Worm (Caenorhabditis elegans): ENCODE measurements around the gene laat-1.

The laat-1 gene

DNA sequence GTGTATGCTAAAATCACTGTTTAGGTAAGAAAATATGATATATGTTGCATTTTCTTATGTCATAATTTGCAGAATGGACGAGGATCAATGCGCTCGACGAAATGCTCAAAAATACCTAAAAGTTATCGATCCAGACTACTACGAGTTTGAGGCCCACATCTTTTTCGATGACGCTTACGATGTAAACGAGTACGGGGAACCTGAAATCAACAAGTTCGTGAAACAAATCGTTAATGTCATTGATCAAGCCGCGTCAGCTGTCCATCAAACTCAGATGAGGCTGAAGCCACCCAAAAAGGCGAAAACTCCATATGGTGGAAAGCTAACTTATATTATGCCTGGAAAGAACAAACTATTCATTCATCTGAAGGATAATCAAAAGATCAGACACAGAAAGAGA, 29.5 kb downstream of the laat-1 start:
- no peak for TF ChIP-seq nhr-237 (tag; optimal IDR thresholded peaks at IDR 0.05)
- no peak for TF ChIP-seq mab-5 (tag; optimal IDR thresholded peaks at IDR 0.05)
- no peak for TF ChIP-seq nhr-28 (tag; optimal IDR thresholded peaks at IDR 0.05)
- TF ChIP-seq mls-2 (tag; optimal IDR thresholded peaks at IDR 0.05), result no peak
- no peak for TF ChIP-seq nhr-12 (tag; optimal IDR thresholded peaks at IDR 0.05)
- TF ChIP-seq sptf-1 (tag; optimal IDR thresholded peaks at IDR 0.05), result no peak
- TF ChIP-seq sem-2 (GFP tag; optimal IDR thresholded peaks at IDR 0.05), result no peak
- no peak for TF ChIP-seq ceh-83 (GFP tag; optimal IDR thresholded peaks at IDR 0.05)
- no peak for TF ChIP-seq bed-3 (GFP tag; optimal IDR thresholded peaks at IDR 0.05)
- no peak for TF ChIP-seq zip-8 (tag; optimal IDR thresholded peaks at IDR 0.05)
- TF ChIP-seq unc-120 (tag; optimal IDR thresholded peaks at IDR 0.05; ENCODE audit: poor library complexity, severe bottlenecking), result no peak
- TF ChIP-seq mep-1 (tag; optimal IDR thresholded peaks at IDR 0.05), result no peak
- no peak for TF ChIP-seq lin-13 (tag; optimal IDR thresholded peaks at IDR 0.05)
- no peak for TF ChIP-seq ceh-43 (GFP tag; optimal IDR thresholded peaks at IDR 0.05)
- no peak for TF ChIP-seq blmp-1 (tag; optimal IDR thresholded peaks at IDR 0.05)

DNA sequence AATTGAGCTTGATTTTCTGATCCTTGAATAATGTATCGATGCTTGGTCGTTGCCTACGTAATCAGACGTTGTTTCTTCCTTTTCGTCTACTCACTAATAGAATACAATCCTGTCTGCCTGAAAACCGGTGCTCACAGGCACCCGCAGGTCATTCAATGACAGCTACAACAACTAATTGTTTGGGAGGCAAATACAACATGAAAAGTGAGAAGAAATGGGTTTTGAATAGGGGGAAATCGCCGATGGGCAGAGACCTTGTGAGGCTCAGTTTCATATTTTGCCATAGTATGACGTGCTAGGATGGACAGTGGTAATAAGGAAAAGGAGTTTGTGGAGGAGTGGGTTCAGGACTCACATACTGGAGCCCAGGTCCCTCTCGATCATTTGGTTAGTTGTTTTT, 40.9 kb downstream of the laat-1 start, which contains the start of gene chs-2:
chs-2 (plus strand) TSS at position 301 of the 400 bp plus-strand sequence.
- TF ChIP-seq bed-3 (GFP tag; optimal IDR thresholded peaks at IDR 0.05) (no peak), mep-1 (tag; optimal IDR thresholded peaks at IDR 0.05) (no peak), sptf-1 (tag; optimal IDR thresholded peaks at IDR 0.05) (no peak), unc-120 (tag; optimal IDR thresholded peaks at IDR 0.05; ENCODE audit: poor library complexity, severe bottlenecking) (no peak), elt-3 (tag; optimal IDR thresholded peaks at IDR 0.05) (no peak), nhr-2 (tag; optimal IDR thresholded peaks at IDR 0.05) (no peak), mls-2 (tag; optimal IDR thresholded peaks at IDR 0.05) (no peak), tbx-8 (GFP tag; optimal IDR thresholded peaks at IDR 0.05) (no peak), flh-1 (GFP tag; optimal IDR thresholded peaks at IDR 0.05) (no peak), ztf-11 (tag; optimal IDR thresholded peaks at IDR 0.05) (no peak), ham-2 (GFP tag; optimal IDR thresholded peaks at IDR 0.05) (no peak), blmp-1 (tag; optimal IDR thresholded peaks at IDR 0.05) (no peak), zip-8 (tag; optimal IDR thresholded peaks at IDR 0.05) (no peak), lin-32 (GFP tag; optimal IDR thresholded peaks at IDR 0.05) (no peak), ceh-39 (tag; optimal IDR thresholded peaks at IDR 0.05) (no peak), M03D4.4 (tag; optimal IDR thresholded peaks at IDR 0.05) (no peak)

- TF ChIP-seq nhr-2 (tag; optimal IDR thresholded peaks at IDR 0.05), result no peak
- TF ChIP-seq blmp-1 (tag; optimal IDR thresholded peaks at IDR 0.05), result no peak
- no peak for TF ChIP-seq ceh-39 (tag; optimal IDR thresholded peaks at IDR 0.05)
- no peak for TF ChIP-seq ceh-83 (GFP tag; optimal IDR thresholded peaks at IDR 0.05)
- no peak for TF ChIP-seq mab-5 (tag; optimal IDR thresholded peaks at IDR 0.05)
- no peak for TF ChIP-seq hlh-1 (tag; optimal IDR thresholded peaks at IDR 0.05)
- TF ChIP-seq elt-3 (tag; optimal IDR thresholded peaks at IDR 0.05), result no peak
- no peak for TF ChIP-seq lsy-2 (tag; optimal IDR thresholded peaks at IDR 0.05)
- TF ChIP-seq flh-1 (GFP tag; optimal IDR thresholded peaks at IDR 0.05), result no peak
- no peak for TF ChIP-seq lin-32 (GFP tag; optimal IDR thresholded peaks at IDR 0.05)
- no peak for TF ChIP-seq drap-1 (GFP tag; optimal IDR thresholded peaks at IDR 0.05)
- no peak for TF ChIP-seq bed-3 (GFP tag; optimal IDR thresholded peaks at IDR 0.05)
- no peak for TF ChIP-seq sptf-1 (tag; optimal IDR thresholded peaks at IDR 0.05)
- no peak for TF ChIP-seq nhr-237 (tag; optimal IDR thresholded peaks at IDR 0.05)
- TF ChIP-seq mep-1 (tag; optimal IDR thresholded peaks at IDR 0.05), result no peak
- TF ChIP-seq tbx-8 (GFP tag; optimal IDR thresholded peaks at IDR 0.05), result no peak
- no peak for TF ChIP-seq unc-62 (GFP tag; optimal IDR thresholded peaks at IDR 0.05)
- TF ChIP-seq snpc-4 (tag; optimal IDR thresholded peaks at IDR 0.05), result no peak
- TF ChIP-seq nhr-76 (tag; optimal IDR thresholded peaks at IDR 0.05), result no peak
- TF ChIP-seq mls-2 (tag; optimal IDR thresholded peaks at IDR 0.05), result no peak
These were observed 43.2 kb downstream of the laat-1 start, which contains the start of gene abu-11 for ce11 chrII:194458-194857. TSS of gene abu-11 (minus strand) at chrII:194558.

- TF ChIP-seq drap-1 (GFP tag; optimal IDR thresholded peaks at IDR 0.05) (no peak), lsy-2 (tag; optimal IDR thresholded peaks at IDR 0.05) (no peak), ceh-43 (GFP tag; optimal IDR thresholded peaks at IDR 0.05) (no peak), nhr-237 (tag; optimal IDR thresholded peaks at IDR 0.05) (no peak), lin-32 (GFP tag; optimal IDR thresholded peaks at IDR 0.05) (no peak), ceh-39 (tag; optimal IDR thresholded peaks at IDR 0.05) (no peak), zip-8 (tag; optimal IDR thresholded peaks at IDR 0.05) (no peak), hlh-1 (tag; optimal IDR thresholded peaks at IDR 0.05) (no peak), blmp-1 (tag; optimal IDR thresholded peaks at IDR 0.05) (no peak)
These were observed 45.0 kb downstream of the laat-1 start for ce11 chrII:192584-192983.

- TF ChIP-seq tbx-8 (GFP tag; optimal IDR thresholded peaks at IDR 0.05) (no peak), zip-8 (tag; optimal IDR thresholded peaks at IDR 0.05) (no peak), nhr-28 (tag; optimal IDR thresholded peaks at IDR 0.05) (no peak), unc-62 (GFP tag; optimal IDR thresholded peaks at IDR 0.05) (no peak), drap-1 (GFP tag; optimal IDR thresholded peaks at IDR 0.05) (no peak), ham-2 (GFP tag; optimal IDR thresholded peaks at IDR 0.05) (no peak), ces-1 (GFP tag; optimal IDR thresholded peaks at IDR 0.05) (no peak)
These were observed 48.7 kb downstream of the laat-1 start, which contains the start of gene T01D1.5 for ce11 chrII:188967-189366. TSS of gene T01D1.5 (minus strand) at chrII:189067.
